Fruit fly (Drosophila melanogaster): ENCODE data around the gene CG3061.
A peak's percentile ranks its signal among the peaks of the same experiment; 100 is the strongest.

- TF ChIP-seq sd (tag; optimal IDR thresholded peaks at IDR 0.05), result peak; percentile 73
- TF ChIP-seq dmrt99B (tag; optimal IDR thresholded peaks at IDR 0.05), result peak; percentile 5
- no peak for TF ChIP-seq CG3838 (GFP tag; optimal IDR thresholded peaks at IDR 0.05)
- no peak for TF ChIP-seq Fer3 (tag; optimal IDR thresholded peaks at IDR 0.05)
- TF ChIP-seq Oli (tag; optimal IDR thresholded peaks at IDR 0.05), result no peak
- TF ChIP-seq nmo (GFP tag; optimal IDR thresholded peaks at IDR 0.05), result no peak
- no peak for TF ChIP-seq CG31365 (tag; optimal IDR thresholded peaks at IDR 0.05)
- TF ChIP-seq exex (tag; optimal IDR thresholded peaks at IDR 0.05), result peak; percentile 57
- no peak for TF ChIP-seq br (optimal IDR thresholded peaks at IDR 0.05)
- no peak for TF ChIP-seq CG10274 (GFP tag; optimal IDR thresholded peaks at IDR 0.05)
- peak; percentile 85 for TF ChIP-seq CG6175 (GFP tag; IDR thresholded peaks at IDR 0.05)
- no peak for TF ChIP-seq CG7987 (GFP tag; optimal IDR thresholded peaks at IDR 0.05)
- TF ChIP-seq Usf (GFP tag; optimal IDR thresholded peaks at IDR 0.05), result no peak
Measured at dm6 chr3R:14019407-14020050, 12.6 kb upstream of the CG3061 start.
